Worm (Caenorhabditis elegans): Measurements from ENCODE around the gene ZC132.9.
"Not testable (repeated sequence)": the region's sequence is repeated elsewhere in the genome, so short reads cannot be mapped to it uniquely, and the experiment has no call there.

ZC132.9 gene

DNA sequence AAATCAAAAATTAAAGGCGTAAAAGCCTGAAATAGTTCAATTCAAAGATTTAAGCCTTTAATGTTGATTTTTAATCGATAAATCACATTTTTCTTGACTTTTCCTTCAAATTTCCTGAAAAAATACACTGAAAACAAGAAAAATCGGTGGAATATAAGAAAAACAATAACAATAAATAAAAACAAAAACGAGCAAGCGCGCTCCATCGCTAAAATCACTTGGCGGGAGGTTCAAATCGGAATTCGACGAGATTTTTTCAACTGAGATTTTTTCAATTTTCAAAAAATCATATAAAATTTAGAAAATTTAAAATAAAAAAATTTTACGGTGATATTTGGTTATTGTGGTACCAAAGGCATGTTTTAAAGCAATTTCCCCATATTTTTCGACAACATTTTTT, 19.7 kb upstream of the ZC132.9 start:
- no peak for TF ChIP-seq aly-2 (tag; optimal IDR thresholded peaks at IDR 0.05)
- TF ChIP-seq ceh-88 (GFP tag; IDR thresholded peaks at IDR 0.05), result no peak
- no peak for TF ChIP-seq lin-14 (GFP tag; optimal IDR thresholded peaks at IDR 0.05)
- no peak for TF ChIP-seq fkh-8 (tag; optimal IDR thresholded peaks at IDR 0.05)
- no peak for TF ChIP-seq zip-4 (GFP tag; optimal IDR thresholded peaks at IDR 0.05)
- TF ChIP-seq C34B4.2 (tag; optimal IDR thresholded peaks at IDR 0.05), result no peak
- peak in 1 of 2 experiments; percentile 2 for TF ChIP-seq lsy-2 (tag; optimal IDR thresholded peaks at IDR 0.05)
- peak; percentile 12 for TF ChIP-seq nhr-47 (tag; optimal IDR thresholded peaks at IDR 0.05)
- peak; percentile 60 to 68 for TF ChIP-seq lin-35 (GFP tag; optimal IDR thresholded peaks at IDR 0.05)
- TF ChIP-seq egl-13 (tag; optimal IDR thresholded peaks at IDR 0.05), result no peak
- peak; percentile 81 to 86 for TF ChIP-seq efl-1 (optimal IDR thresholded peaks at IDR 0.05)
- TF ChIP-seq efl-1 (GFP tag; optimal IDR thresholded peaks at IDR 0.05 in 1 of 2), result peak; percentile 85 to 98
- TF ChIP-seq tlp-1 (tag; optimal IDR thresholded peaks at IDR 0.05), result no peak
- peak; percentile 8 for TF ChIP-seq xbp-1 (tag; optimal IDR thresholded peaks at IDR 0.05)
- TF ChIP-seq C16A3.4 (tag; optimal IDR thresholded peaks at IDR 0.05), result no peak
- TF ChIP-seq nhr-71 (tag; optimal IDR thresholded peaks at IDR 0.05), result peak; percentile 3
- no peak for TF ChIP-seq zag-1 (tag; optimal IDR thresholded peaks at IDR 0.05)
- TF ChIP-seq lir-3 (tag; optimal IDR thresholded peaks at IDR 0.05; ENCODE audit: poor library complexity), result no peak
- no peak for TF ChIP-seq nhr-20 (tag; optimal IDR thresholded peaks at IDR 0.05)
- no peak for TF ChIP-seq Y116A8C.19 (tag; optimal IDR thresholded peaks at IDR 0.05; ENCODE audit: borderline replicate concordance)
- no peak for TF ChIP-seq nhr-11 (tag; optimal IDR thresholded peaks at IDR 0.05)
- no peak for TF ChIP-seq alr-1 (tag; optimal IDR thresholded peaks at IDR 0.05; ENCODE audit: borderline replicate concordance)
- TF ChIP-seq snu-23 (GFP tag; optimal IDR thresholded peaks at IDR 0.05), result no peak
- no peak for TF ChIP-seq lin-13 (GFP tag; optimal IDR thresholded peaks at IDR 0.05)
- TF ChIP-seq dpl-1 (GFP tag; optimal IDR thresholded peaks at IDR 0.05), result peak; percentile 35 to 80 (median 53)
- TF ChIP-seq lin-39 (tag; optimal IDR thresholded peaks at IDR 0.05), result no peak

DNA sequence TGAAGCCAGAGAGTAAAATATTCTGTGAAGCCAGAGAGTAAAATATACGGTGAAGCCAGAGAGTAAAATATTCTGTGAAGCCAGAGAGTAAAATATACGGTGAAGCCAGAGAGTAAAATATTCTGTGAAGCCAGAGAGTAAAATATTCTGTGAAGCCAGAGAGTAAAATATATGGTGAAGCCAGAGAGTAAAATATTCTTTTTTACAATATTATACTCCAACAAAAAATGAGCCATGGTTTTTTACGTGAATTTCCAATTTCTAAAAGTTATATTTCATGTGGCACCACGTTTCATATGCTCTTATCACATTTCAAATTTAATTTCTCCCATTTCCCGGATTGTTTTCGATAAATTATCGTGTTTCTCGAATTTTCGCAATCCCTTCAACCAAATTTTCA, 16.7 kb upstream of the ZC132.9 start, which contains the start of gene irld-1:
irld-1 (plus strand) TSS at position 301 of the 400 bp plus-strand sequence.
- not testable (repeated sequence) for TF ChIP-seq Y116A8C.19 (tag; optimal IDR thresholded peaks at IDR 0.05; ENCODE audit: borderline replicate concordance); nhr-77 (tag; optimal IDR thresholded peaks at IDR 0.05); nhr-85 (tag)

DNA sequence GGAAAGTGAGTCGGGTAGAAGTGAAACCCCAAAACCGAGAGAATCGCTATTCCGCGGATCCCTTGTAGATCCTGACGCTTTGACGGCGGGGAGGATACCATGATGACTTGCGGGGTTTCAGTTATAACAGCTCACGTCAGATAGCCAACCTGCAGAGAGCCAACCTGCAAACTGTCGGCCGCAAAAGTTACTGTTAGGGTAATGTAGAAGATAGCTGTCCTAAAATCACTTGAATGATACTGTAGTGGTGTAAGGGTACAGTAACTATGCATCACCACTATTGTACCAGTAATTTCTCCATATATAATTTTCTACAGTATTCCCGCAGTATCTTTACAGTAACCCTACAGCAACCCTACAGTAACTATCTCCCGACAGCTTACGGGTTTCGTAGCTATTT, 12.7 kb upstream of the ZC132.9 start, which contains the start of gene oac-12:
oac-12 (minus strand) TSS at position 101 of the 400 bp plus-strand sequence.
- TF ChIP-seq nhr-85 (tag), result peak; percentile 2
- no peak for TF ChIP-seq irx-1 (tag; optimal IDR thresholded peaks at IDR 0.05)

DNA sequence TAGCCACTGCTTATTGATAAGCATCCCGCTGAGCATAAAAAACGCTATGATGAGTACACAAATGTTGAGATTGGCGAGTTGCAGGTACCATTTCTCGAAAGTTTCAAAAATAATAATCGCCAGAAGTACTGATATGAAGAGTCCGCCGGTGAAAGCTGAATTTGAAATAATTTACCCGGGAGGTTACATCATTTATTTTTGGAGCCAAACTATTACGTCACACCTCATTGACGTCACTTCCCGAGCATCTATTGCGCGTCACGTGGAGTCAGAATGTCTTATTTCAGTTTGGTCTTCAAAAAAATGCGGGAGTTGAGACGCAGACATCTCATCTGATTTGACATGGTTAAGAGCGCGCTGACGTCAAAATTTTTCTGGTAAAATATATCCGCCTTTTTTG, 11.1 kb upstream of the ZC132.9 start:
- no peak for TF ChIP-seq tlp-1 (tag; optimal IDR thresholded peaks at IDR 0.05)
- no peak for TF ChIP-seq lin-39 (tag; optimal IDR thresholded peaks at IDR 0.05)
- no peak for TF ChIP-seq lin-13 (GFP tag; optimal IDR thresholded peaks at IDR 0.05)
- TF ChIP-seq ceh-90 (tag; optimal IDR thresholded peaks at IDR 0.05), result no peak
- no peak for TF ChIP-seq ztf-4 (tag; optimal IDR thresholded peaks at IDR 0.05)
- TF ChIP-seq aly-2 (tag; optimal IDR thresholded peaks at IDR 0.05), result no peak
- TF ChIP-seq sptf-1 (tag; optimal IDR thresholded peaks at IDR 0.05), result no peak
- TF ChIP-seq mef-2 (tag; optimal IDR thresholded peaks at IDR 0.05), result no peak
- TF ChIP-seq pqm-1 (tag; optimal IDR thresholded peaks at IDR 0.05), result no peak
- no peak for TF ChIP-seq lin-35 (GFP tag; optimal IDR thresholded peaks at IDR 0.05)
- TF ChIP-seq jun-1 (tag; optimal IDR thresholded peaks at IDR 0.05), result no peak
- TF ChIP-seq mdl-1 (tag; optimal IDR thresholded peaks at IDR 0.05), result no peak
- no peak for TF ChIP-seq Y116A8C.19 (tag; optimal IDR thresholded peaks at IDR 0.05; ENCODE audit: borderline replicate concordance)
- no peak for TF ChIP-seq elt-2 (tag; optimal IDR thresholded peaks at IDR 0.05)

Data from whole organism, L1 larva.